Fruit fly (Drosophila melanogaster): ENCODE data around the gene mRpL49.

- TF ChIP-seq svp (GFP tag) (no peak), Eip75B (GFP tag; optimal IDR thresholded peaks at IDR 0.05) (no peak), CG32006 (GFP tag; optimal IDR thresholded peaks at IDR 0.05) (no peak), CG11294 (GFP tag; IDR thresholded peaks at IDR 0.05) (no peak), CG6854 (GFP tag; optimal IDR thresholded peaks at IDR 0.05) (no peak), Hr39 (GFP tag; optimal IDR thresholded peaks at IDR 0.05) (no peak), Gug (GFP tag; IDR thresholded peaks at IDR 0.05) (no peak), vri (GFP tag; optimal IDR thresholded peaks at IDR 0.05) (no peak), net (GFP tag; optimal IDR thresholded peaks at IDR 0.05) (no peak), spab (GFP tag; optimal IDR thresholded peaks at IDR 0.05) (no peak), CG8319 (GFP tag; optimal IDR thresholded peaks at IDR 0.05) (no peak), eg (GFP tag; IDR thresholded peaks at IDR 0.05) (no peak), CG15336 (GFP tag; IDR thresholded peaks at IDR 0.05) (no peak)
These were observed 38.3 kb upstream of the mRpL49 start for dm6 chrX:12868605-12869004.

Measured in whole organism, prepupa.